Worm (Caenorhabditis elegans): ENCODE measurements around the gene noah-2.
A peak's percentile ranks its signal among the peaks of the same experiment; 100 is the strongest.

The noah-2 gene

ce11 chrIV:14070185-14070991 lies 20.7 kb upstream of the noah-2 start (continued):
- no peak for TF ChIP-seq bed-2 (GFP tag; IDR thresholded peaks at IDR 0.05)
- no peak for TF ChIP-seq B0336.3 (GFP tag; IDR thresholded peaks at IDR 0.05)
- TF ChIP-seq nfya-1 (tag; optimal IDR thresholded peaks at IDR 0.05; ENCODE audit: borderline replicate concordance, insufficient read depth): no peak
- TF ChIP-seq T26A5.8 (tag; optimal IDR thresholded peaks at IDR 0.05): no peak
- no peak for TF ChIP-seq egl-18 (GFP tag; IDR thresholded peaks at IDR 0.05)
- no peak for TF ChIP-seq mxl-1 (tag; optimal IDR thresholded peaks at IDR 0.05)
- peak; percentile 37 for TF ChIP-seq nhr-80 (tag; optimal IDR thresholded peaks at IDR 0.05)
- no peak for TF ChIP-seq F22D6.2 (tag; optimal IDR thresholded peaks at IDR 0.05)
- no peak for TF ChIP-seq mel-28 (tag; optimal IDR thresholded peaks at IDR 0.05; ENCODE audit: borderline replicate concordance)
- peak; percentile 70 for TF ChIP-seq madf-6 (GFP tag; IDR thresholded peaks at IDR 0.05)
- no peak for TF ChIP-seq ztf-6 (GFP tag; IDR thresholded peaks at IDR 0.05)
- TF ChIP-seq B0019.2 (GFP tag; conservative IDR thresholded peaks at IDR 0.05): no peak
- no peak for TF ChIP-seq K11D2.4 (GFP tag; IDR thresholded peaks at IDR 0.05)
- no peak for TF ChIP-seq gei-17 (GFP tag; optimal IDR thresholded peaks at IDR 0.05)
- TF ChIP-seq hsf-1 (GFP tag; IDR thresholded peaks at IDR 0.05): no peak
- no peak for TF ChIP-seq sea-2 (GFP tag; IDR thresholded peaks at IDR 0.05)
- TF ChIP-seq attf-5 (GFP tag; optimal IDR thresholded peaks at IDR 0.05): no peak
- TF ChIP-seq F33H1.4 (GFP tag; IDR thresholded peaks at IDR 0.05): peak; percentile 71
- no peak for TF ChIP-seq F57C9.4 (tag; optimal IDR thresholded peaks at IDR 0.05)
- TF ChIP-seq cebp-2 (GFP tag; IDR thresholded peaks at IDR 0.05): no peak
- TF ChIP-seq Y79H2A.3 (GFP tag; conservative IDR thresholded peaks at IDR 0.05): no peak
- no peak for TF ChIP-seq F52B5.7 (tag; optimal IDR thresholded peaks at IDR 0.05)
- TF ChIP-seq tbx-9 (tag; optimal IDR thresholded peaks at IDR 0.05; ENCODE audit: borderline replicate concordance): no peak
- no peak for TF ChIP-seq fkh-3 (tag; optimal IDR thresholded peaks at IDR 0.05)
- TF ChIP-seq pbrm-1 (GFP tag; IDR thresholded peaks at IDR 0.05): no peak
- TF ChIP-seq him-1 (tag; optimal IDR thresholded peaks at IDR 0.05): no peak
- no peak for TF ChIP-seq lag-1 (GFP tag; IDR thresholded peaks at IDR 0.05)
- no peak for TF ChIP-seq lsy-27 (tag; optimal IDR thresholded peaks at IDR 0.05; ENCODE audit: borderline replicate concordance, insufficient read depth)
- no peak for TF ChIP-seq Y95B8A.8 (GFP tag; IDR thresholded peaks at IDR 0.05)
- no peak for TF ChIP-seq ama-1 (optimal IDR thresholded peaks at IDR 0.05)
- no peak for TF ChIP-seq ama-1 (GFP tag; optimal IDR thresholded peaks at IDR 0.05)
- TF ChIP-seq sdz-38 (tag; optimal IDR thresholded peaks at IDR 0.05): no peak
- no peak for TF ChIP-seq ztf-22 (GFP tag; optimal IDR thresholded peaks at IDR 0.05)
- no peak for TF ChIP-seq ceh-100 (GFP tag; IDR thresholded peaks at IDR 0.05)
- TF ChIP-seq D2030.7 (GFP tag; IDR thresholded peaks at IDR 0.05): peak; percentile 22; the same call in 1 of the 2 replicates
- no peak for TF ChIP-seq nhr-27 (tag; optimal IDR thresholded peaks at IDR 0.05)

ce11 chrIV:14070992-14071289 lies 20.1 kb upstream of the noah-2 start:
- TF ChIP-seq snpc-3.4 (tag; optimal IDR thresholded peaks at IDR 0.05) (peak; percentile 85), ceh-40 (GFP tag; IDR thresholded peaks at IDR 0.05) (no peak), sdz-38 (tag; optimal IDR thresholded peaks at IDR 0.05) (no peak), madf-6 (GFP tag; IDR thresholded peaks at IDR 0.05) (peak; percentile 89), egl-18 (GFP tag; IDR thresholded peaks at IDR 0.05) (no peak), ceh-91 (GFP tag; IDR thresholded peaks at IDR 0.05) (peak; percentile 79), zim-3 (tag; optimal IDR thresholded peaks at IDR 0.05) (no peak), attf-3 (GFP tag; conservative IDR thresholded peaks at IDR 0.05) (peak; percentile 51; the same call in 1 of the 2 replicates), T26A5.8 (tag; optimal IDR thresholded peaks at IDR 0.05) (no peak), sea-2 (GFP tag; IDR thresholded peaks at IDR 0.05) (no peak), F57A8.1 (GFP tag; optimal IDR thresholded peaks at IDR 0.05) (no peak), mcd-1 (GFP tag; IDR thresholded peaks at IDR 0.05) (peak; percentile 91), efl-1 (GFP tag; optimal IDR thresholded peaks at IDR 0.05) (peak; percentile 79), B0336.3 (GFP tag; IDR thresholded peaks at IDR 0.05) (peak; percentile 86), F52B5.7 (tag; optimal IDR thresholded peaks at IDR 0.05) (no peak), K12H6.12 (tag; optimal IDR thresholded peaks at IDR 0.05) (peak; percentile 53), nhr-27 (tag; optimal IDR thresholded peaks at IDR 0.05) (peak; percentile 12), D2030.7 (GFP tag; IDR thresholded peaks at IDR 0.05) (peak; percentile 83), ztf-6 (GFP tag; IDR thresholded peaks at IDR 0.05) (no peak), cebp-1 (GFP tag; IDR thresholded peaks at IDR 0.05) (no peak), cebp-1 (tag; optimal IDR thresholded peaks at IDR 0.05) (no peak), F37B4.10 (GFP tag; IDR thresholded peaks at IDR 0.05) (no peak), unc-130 (GFP tag; optimal IDR thresholded peaks at IDR 0.05) (peak; percentile 76)

Measured in whole organism, young adult.